Fruit fly (Drosophila melanogaster) whole organism, wandering third instar larva: ENCODE results near the gene OXA1L.

Experiments
- CG32264 ChIP-seq: fragments of 200-800 bp; sonication (Bioruptor generic); optimal IDR thresholded peaks from 2 replicates; lab custom pipeline; 2016; ENCODE audit warnings: missing biosample characterization, missing genetic modification characterization
- CrebA ChIP-seq: fragments of 200-800 bp; sonication (Bioruptor generic); optimal IDR thresholded peaks from 2 replicates; lab custom pipeline; 2016; ENCODE audit warnings: missing biosample characterization, mild to moderate bottlenecking, missing genetic modification characterization, borderline replicate concordance
- Dfd ChIP-seq: fragments of >200 bp; optimal IDR thresholded peaks from 2 replicates; lab custom pipeline; 2017; ENCODE audit warnings: missing biosample characterization, missing genetic modification characterization
- Dif ChIP-seq: fragments of 200-275, 200-300 bp; sonication (Bioruptor generic); optimal IDR thresholded peaks from 2 replicates; lab custom pipeline; 2018; ENCODE audit warnings: missing biosample characterization, missing genetic modification characterization; ENCODE audit not compliant: partially characterized antibody
- GATAd ChIP-seq: sonication (Bioruptor generic); optimal IDR thresholded peaks from 2 replicates; lab custom pipeline; 2016; ENCODE audit warnings: missing biosample characterization, missing genetic modification characterization
- HLH106 ChIP-seq: fragments of 200-800 bp; optimal IDR thresholded peaks from 3 replicates; lab custom pipeline; 2019; ENCODE audit warnings: missing biosample characterization, mild to moderate bottlenecking, missing genetic modification characterization, moderate library complexity
- Hnf4 ChIP-seq: fragments of 200-800 bp; sonication (Bioruptor generic); optimal IDR thresholded peaks from 2 replicates; lab custom pipeline; 2016; ENCODE audit warnings: missing biosample characterization, mild to moderate bottlenecking, missing genetic modification characterization
- Hr78 ChIP-seq: fragments of >200 bp; optimal IDR thresholded peaks from 2 replicates; lab custom pipeline; 2017; ENCODE audit warnings: missing biosample characterization, missing genetic modification characterization
- Hr83 ChIP-seq: fragments of 200-300 bp; sonication (Bioruptor generic); optimal IDR thresholded peaks from 2 replicates; lab custom pipeline; 2016; ENCODE audit warnings: missing biosample characterization, mild to moderate bottlenecking, missing genetic modification characterization, moderate library complexity; ENCODE audit not compliant: poor library complexity, severe bottlenecking
- Jra ChIP-seq: sonication (Bioruptor generic); optimal IDR thresholded peaks from 2 replicates; lab custom pipeline; 2016; ENCODE audit warnings: missing biosample characterization, missing genetic modification characterization
- Mio ChIP-seq: sonication (Bioruptor generic); optimal IDR thresholded peaks from 2 replicates; lab custom pipeline; 2016; ENCODE audit warnings: missing biosample characterization, missing genetic modification characterization
- Myc ChIP-seq: fragments of >200 bp; optimal IDR thresholded peaks from 2 replicates; lab custom pipeline; 2017
- N ChIP-seq: fragments of >200 bp; optimal IDR thresholded peaks from 2 replicates; lab custom pipeline; 2018; ENCODE audit warnings: missing biosample characterization, missing external identifiers, missing genetic modification characterization
- OdsH ChIP-seq: fragments of 200-800 bp; sonication (Bioruptor generic); optimal IDR thresholded peaks from 2 replicates; lab custom pipeline; 2016; ENCODE audit warnings: missing biosample characterization, mild to moderate bottlenecking, missing genetic modification characterization
- Rel ChIP-seq, 2 experiments: fragments of 200-800 bp; sonication (Bioruptor generic) in 1 of 2; optimal IDR thresholded peaks; 2 replicates in 1 of 2; 3 replicates in 1 of 2; lab custom pipeline; 2016 to 2019; ENCODE audit warnings: mild to moderate bottlenecking in 2 of 2, missing biosample characterization in 2 of 2, missing genetic modification characterization in 2 of 2, moderate library complexity in 1 of 2
- Sp1 ChIP-seq: fragments of 200-800 bp; sonication (Bioruptor generic); optimal IDR thresholded peaks from 3 replicates; lab custom pipeline; 2019; ENCODE audit warnings: missing biosample characterization, mild to moderate bottlenecking, missing genetic modification characterization, moderate library complexity
- br ChIP-seq: fragments of 200-800 bp; sonication (Bioruptor generic); optimal IDR thresholded peaks from 2 replicates; lab custom pipeline; 2016; ENCODE audit warnings: missing biosample characterization, missing genetic modification characterization
- brk ChIP-seq: fragments of 200-800 bp; sonication (Bioruptor generic); optimal IDR thresholded peaks from 2 replicates; lab custom pipeline; 2016; ENCODE audit warnings: missing biosample characterization, mild to moderate bottlenecking, missing genetic modification characterization
- dl ChIP-seq, 2 experiments: fragments of 175-275, 200-275 bp in 1 of 2; fragments of 200-275 bp in 1 of 2; sonication (Bioruptor generic); optimal IDR thresholded peaks; lab custom pipeline; 2018; ENCODE audit warnings: mild to moderate bottlenecking in 2 of 2, missing biosample characterization in 2 of 2, missing genetic modification characterization in 2 of 2, moderate library complexity in 2 of 2; ENCODE audit not compliant: partially characterized antibody in 2 of 2, insufficient read depth in 1 of 2
- dmrt93B ChIP-seq: fragments of 200-800 bp; sonication (Bioruptor generic); optimal IDR thresholded peaks from 2 replicates; lab custom pipeline; 2018; ENCODE audit warnings: missing biosample characterization, mild to moderate bottlenecking, missing genetic modification characterization
- foxo ChIP-seq, 2 experiments: fragments of 200-800 bp; sonication (Bioruptor generic); optimal IDR thresholded peaks; 2 replicates in 1 of 2; 3 replicates in 1 of 2; lab custom pipeline; 2016 to 2017; ENCODE audit warnings: missing biosample characterization in 2 of 2, missing genetic modification characterization in 2 of 2
- fru ChIP-seq: fragments of 200-800 bp; sonication (Bioruptor generic); optimal IDR thresholded peaks from 3 replicates; lab custom pipeline; 2016; ENCODE audit warnings: missing biosample characterization, mild to moderate bottlenecking, missing genetic modification characterization
- h ChIP-seq: fragments of 200-800 bp; sonication (Bioruptor generic); optimal IDR thresholded peaks from 3 replicates; lab custom pipeline; 2016; ENCODE audit warnings: missing biosample characterization, mild to moderate bottlenecking, missing genetic modification characterization
- lola ChIP-seq: fragments of >200 bp; optimal IDR thresholded peaks from 2 replicates; lab custom pipeline; 2017; ENCODE audit warnings: missing biosample characterization, missing genetic modification characterization
- pan ChIP-seq: fragments of >200 bp; optimal IDR thresholded peaks from 2 replicates; lab custom pipeline; 2017
- psq ChIP-seq: fragments of 200-800 bp; sonication (Bioruptor generic); optimal IDR thresholded peaks from 3 replicates; lab custom pipeline; 2017; ENCODE audit warnings: missing biosample characterization, mild to moderate bottlenecking, missing genetic modification characterization, moderate library complexity
- rgr ChIP-seq: fragments of 200-800 bp; sonication (Bioruptor generic); optimal IDR thresholded peaks from 3 replicates; lab custom pipeline; 2016; ENCODE audit warnings: missing biosample characterization, mild to moderate bottlenecking, missing genetic modification characterization
- sv ChIP-seq: fragments of 200-800 bp; sonication (Bioruptor generic); optimal IDR thresholded peaks from 3 replicates; lab custom pipeline; 2016; ENCODE audit warnings: missing biosample characterization, missing genetic modification characterization
- tai ChIP-seq: sonication (Bioruptor generic); optimal IDR thresholded peaks from 2 replicates; lab custom pipeline; 2016; ENCODE audit warnings: missing biosample characterization, missing genetic modification characterization
- usp ChIP-seq: fragments of >200 bp; optimal IDR thresholded peaks from 2 replicates; lab custom pipeline; 2017; ENCODE audit warnings: missing biosample characterization, missing genetic modification characterization
- woc ChIP-seq: sonication (Bioruptor generic); optimal IDR thresholded peaks from 2 replicates; lab custom pipeline; 2016; ENCODE audit warnings: missing biosample characterization, mild to moderate bottlenecking, missing genetic modification characterization

Gene OXA1L

dm6 chr3L:10898256-10898735 lies 12.0 kb upstream of the OXA1L start:
- TF ChIP-seq Mio (GFP tag; lab: Kevin White, UChicago) (no peak), Dfd (GFP tag; lab: Kevin White, UChicago) (no peak), foxo (GFP tag; optimal IDR thresholded peaks at IDR 0.05; lab: Kevin White, UChicago) (no peak), dl (GFP tag; optimal IDR thresholded peaks at IDR 0.05; lab: Kevin White, UChicago; ENCODE audit: insufficient read depth in 1 of 2, partially characterized antibody in 2 of 2) (no peak), psq (peak; percentile 77), h (GFP tag; lab: Kevin White, UChicago) (peak; percentile 16), Myc (no peak), sv (GFP tag; lab: Kevin White, UChicago) (no peak), usp (GFP tag; lab: Kevin White, UChicago) (no peak), HLH106 (tag; lab: Kevin White, UChicago) (no peak), OdsH (GFP tag; lab: Kevin White, UChicago) (no peak), rgr (GFP tag; lab: Kevin White, UChicago) (no peak), N (GFP tag; lab: Kevin White, UChicago) (peak; percentile 42), Sp1 (GFP tag; lab: Kevin White, UChicago) (no peak), Hr78 (no peak), br (GFP tag; lab: Kevin White, UChicago) (no peak), lola (GFP tag; lab: Kevin White, UChicago) (no peak), tai (GFP tag; lab: Kevin White, UChicago) (no peak), Hnf4 (GFP tag; lab: Kevin White, UChicago) (no peak), woc (no peak), pan (lab: Kevin White, UChicago) (no peak), Jra (GFP tag; lab: Kevin White, UChicago) (no peak), brk (GFP tag; lab: Kevin White, UChicago) (no peak), Rel (GFP tag; optimal IDR thresholded peaks at IDR 0.05; lab: Kevin White, UChicago) (no peak), Rel (tag; optimal IDR thresholded peaks at IDR 0.05; lab: Kevin White, UChicago) (peak; percentile 32)

- TF ChIP-seq sv (GFP tag; lab: Kevin White, UChicago) (no peak), Hnf4 (GFP tag; lab: Kevin White, UChicago) (peak; percentile 26), psq (peak; percentile 89), Rel (GFP tag; optimal IDR thresholded peaks at IDR 0.05; lab: Kevin White, UChicago) (no peak), Rel (tag; optimal IDR thresholded peaks at IDR 0.05; lab: Kevin White, UChicago) (peak; percentile 53), dl (GFP tag; optimal IDR thresholded peaks at IDR 0.05; lab: Kevin White, UChicago; ENCODE audit: insufficient read depth in 1 of 2, partially characterized antibody in 2 of 2) (peak in 1 of 2 experiments; percentile 41), h (GFP tag; lab: Kevin White, UChicago) (peak; percentile 27), Dif (GFP tag; lab: Kevin White, UChicago) (peak; percentile 44), fru (peak; percentile 13), pan (lab: Kevin White, UChicago) (no peak), N (GFP tag; lab: Kevin White, UChicago) (peak; percentile 42), woc (peak; percentile 3), rgr (GFP tag; lab: Kevin White, UChicago) (peak; percentile 16), br (GFP tag; lab: Kevin White, UChicago) (peak; percentile 11), GATAd (GFP tag; lab: Kevin White, UChicago) (no peak), foxo (GFP tag; optimal IDR thresholded peaks at IDR 0.05; lab: Kevin White, UChicago) (no peak)
Measured at dm6 chr3L:10897534-10898255, 11.4 kb upstream of the OXA1L start.

- TF ChIP-seq h (GFP tag; lab: Kevin White, UChicago) = peak; percentile 68
- no peak for TF ChIP-seq CG32264 (GFP tag; lab: Kevin White, UChicago)
- TF ChIP-seq CrebA (GFP tag; lab: Kevin White, UChicago) = peak; percentile 34
Measured at dm6 chr3L:10896923-10897322, 10.7 kb upstream of the OXA1L start.

dm6 chr3L:10894159-10894558 lies 7.9 kb upstream of the OXA1L start, which contains the start of gene Cpr67Fb:
Gene Cpr67Fb, plus strand, starts transcription at chr3L:10894173.
- TF ChIP-seq usp (GFP tag; lab: Kevin White, UChicago) (no peak), OdsH (GFP tag; lab: Kevin White, UChicago) (no peak), rgr (GFP tag; lab: Kevin White, UChicago) (no peak), tai (GFP tag; lab: Kevin White, UChicago) (no peak), dmrt93B (GFP tag; lab: Kevin White, UChicago) (no peak), Mio (GFP tag; lab: Kevin White, UChicago) (no peak), brk (GFP tag; lab: Kevin White, UChicago) (no peak), Myc (no peak), GATAd (GFP tag; lab: Kevin White, UChicago) (no peak), foxo (GFP tag; optimal IDR thresholded peaks at IDR 0.05; lab: Kevin White, UChicago) (no peak), lola (GFP tag; lab: Kevin White, UChicago) (no peak), Hr83 (GFP tag; lab: Kevin White, UChicago) (no peak), psq (no peak), HLH106 (tag; lab: Kevin White, UChicago) (no peak), Dif (GFP tag; lab: Kevin White, UChicago) (no peak)
- TF ChIP-seq, all 38 proteins: peak for 0
